Worm (Caenorhabditis elegans): ENCODE measurements around the gene din-1.

Gene din-1

DNA sequence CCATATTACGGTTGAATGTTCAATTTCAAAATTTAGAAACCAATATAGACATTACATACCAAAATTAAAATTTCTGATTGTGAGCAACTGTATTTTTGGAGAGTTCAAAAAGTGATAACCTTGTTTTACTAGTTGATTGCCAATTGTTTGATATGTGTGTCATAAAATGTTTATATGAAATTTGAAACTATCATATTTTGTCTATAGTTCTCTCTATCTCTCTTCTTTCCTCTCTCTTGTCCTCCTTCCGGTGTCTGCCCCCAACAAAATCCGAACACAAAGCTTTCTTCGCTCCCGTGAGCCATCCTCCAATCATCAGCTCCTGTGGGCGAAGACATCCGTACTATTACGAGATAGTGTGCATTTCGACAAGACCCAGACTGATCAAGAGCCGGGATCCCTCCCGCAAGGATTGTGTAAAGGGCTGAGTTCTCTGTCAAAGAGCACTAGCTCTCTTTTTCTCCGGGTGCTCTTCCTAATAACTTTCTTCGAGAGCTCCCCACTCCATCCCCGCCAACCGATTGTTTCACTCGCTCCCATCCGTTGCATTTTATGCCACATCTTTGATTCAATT, 30.9 kb downstream of the din-1 start:
- peak; percentile 37 for TF ChIP-seq unc-120 (tag; optimal IDR thresholded peaks at IDR 0.05; ENCODE audit: poor library complexity, severe bottlenecking)
- TF ChIP-seq unc-62 (GFP tag; optimal IDR thresholded peaks at IDR 0.05): peak; percentile 4
- TF ChIP-seq cnd-1 (tag; optimal IDR thresholded peaks at IDR 0.05): no peak

DNA sequence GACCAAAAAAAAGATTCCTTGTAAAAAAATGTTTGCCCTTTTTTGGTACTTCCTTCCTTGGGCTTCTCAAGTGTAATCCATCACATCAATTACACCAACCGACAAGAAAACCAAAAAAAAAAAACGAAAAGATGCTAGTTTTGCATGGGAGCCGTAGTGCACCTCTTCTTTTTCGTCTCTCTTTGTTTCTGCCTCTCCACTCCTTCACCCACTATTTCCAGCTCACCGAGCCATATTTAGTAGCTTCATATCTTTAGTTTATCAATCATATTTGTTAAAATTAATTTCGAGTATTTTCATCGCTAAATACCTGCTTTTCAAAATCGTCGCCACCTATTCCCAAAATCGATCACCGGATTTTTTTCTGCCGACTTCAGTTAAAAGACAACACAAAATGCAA, 32.7 kb downstream of the din-1 start, which contains the start of gene F07A11.4:
F07A11.4 (plus strand) TSS at position 301 of the 400 bp plus-strand sequence.
- no peak for TF ChIP-seq ceh-39 (tag; optimal IDR thresholded peaks at IDR 0.05)
- TF ChIP-seq unc-120 (tag; optimal IDR thresholded peaks at IDR 0.05; ENCODE audit: poor library complexity, severe bottlenecking): peak; percentile 12

DNA sequence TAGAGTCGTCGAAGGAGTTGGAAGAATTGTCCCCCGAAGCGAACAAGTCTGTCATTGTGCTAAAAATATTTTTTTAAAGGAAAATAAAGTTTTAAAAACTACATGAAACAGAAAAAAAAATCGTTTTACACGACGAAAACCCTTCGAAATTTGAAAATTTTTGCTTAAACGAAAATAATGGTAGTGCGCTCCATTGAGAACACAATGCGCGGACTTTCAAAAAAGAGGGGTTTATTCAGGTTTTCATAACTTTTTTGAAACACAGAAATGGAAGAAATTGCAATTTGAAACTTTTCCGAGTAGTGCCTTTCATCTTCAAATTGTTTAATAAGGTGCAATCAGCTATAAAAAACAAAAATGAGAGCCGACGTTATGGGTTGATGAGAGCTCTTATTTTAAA, 33.7 kb downstream of the din-1 start, which contains the start of gene npp-5:
npp-5 (minus strand) TSS at position 59 of the 400 bp plus-strand sequence.
- TF ChIP-seq unc-39 (tag; optimal IDR thresholded peaks at IDR 0.05) (no peak), unc-62 (GFP tag; optimal IDR thresholded peaks at IDR 0.05) (no peak), sptf-1 (tag; optimal IDR thresholded peaks at IDR 0.05) (no peak), M03D4.4 (tag; optimal IDR thresholded peaks at IDR 0.05) (no peak), flh-1 (GFP tag; optimal IDR thresholded peaks at IDR 0.05) (no peak), lin-13 (tag; optimal IDR thresholded peaks at IDR 0.05) (no peak), ham-2 (GFP tag; optimal IDR thresholded peaks at IDR 0.05) (no peak), lsy-2 (tag; optimal IDR thresholded peaks at IDR 0.05) (peak; percentile 27), blmp-1 (tag; optimal IDR thresholded peaks at IDR 0.05) (no peak)

DNA sequence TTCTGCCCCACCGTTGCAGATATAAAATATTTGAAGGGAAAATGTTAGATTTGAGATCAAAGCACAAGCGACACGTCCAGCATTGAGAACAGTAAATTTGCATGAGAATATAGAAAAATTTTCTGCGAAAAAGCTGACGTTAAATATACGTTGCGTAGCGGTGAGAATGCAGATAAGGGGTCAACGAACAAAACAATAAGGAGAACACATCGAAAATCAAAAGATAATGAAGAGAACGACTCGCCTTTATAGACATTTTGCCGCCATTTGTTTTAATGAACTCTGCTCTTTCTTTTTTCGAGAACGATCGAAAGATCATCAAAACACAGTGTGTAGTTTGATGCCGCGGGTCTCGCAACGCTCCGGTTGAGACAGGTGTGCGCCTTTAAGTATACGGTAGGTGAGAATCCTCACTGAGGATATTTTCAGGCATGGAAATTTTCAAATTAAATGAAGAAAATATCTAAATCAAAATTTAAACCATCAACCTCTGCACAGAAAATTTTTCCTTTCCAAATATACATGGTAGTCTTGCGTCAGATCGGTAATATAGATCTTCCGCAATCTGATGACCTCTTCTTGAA, 37.2 kb downstream of the din-1 start:
- TF ChIP-seq drap-1 (GFP tag; optimal IDR thresholded peaks at IDR 0.05): no peak
- no peak for TF ChIP-seq snpc-4 (tag; optimal IDR thresholded peaks at IDR 0.05)
- no peak for TF ChIP-seq lsy-2 (tag; optimal IDR thresholded peaks at IDR 0.05)
- no peak for TF ChIP-seq unc-39 (tag; optimal IDR thresholded peaks at IDR 0.05)
- TF ChIP-seq mls-2 (tag; optimal IDR thresholded peaks at IDR 0.05): no peak
- TF ChIP-seq ceh-39 (tag; optimal IDR thresholded peaks at IDR 0.05): no peak
- no peak for TF ChIP-seq lin-32 (GFP tag; optimal IDR thresholded peaks at IDR 0.05)
- no peak for TF ChIP-seq elt-1 (tag; optimal IDR thresholded peaks at IDR 0.05; ENCODE audit: borderline replicate concordance, insufficient read depth)

DNA sequence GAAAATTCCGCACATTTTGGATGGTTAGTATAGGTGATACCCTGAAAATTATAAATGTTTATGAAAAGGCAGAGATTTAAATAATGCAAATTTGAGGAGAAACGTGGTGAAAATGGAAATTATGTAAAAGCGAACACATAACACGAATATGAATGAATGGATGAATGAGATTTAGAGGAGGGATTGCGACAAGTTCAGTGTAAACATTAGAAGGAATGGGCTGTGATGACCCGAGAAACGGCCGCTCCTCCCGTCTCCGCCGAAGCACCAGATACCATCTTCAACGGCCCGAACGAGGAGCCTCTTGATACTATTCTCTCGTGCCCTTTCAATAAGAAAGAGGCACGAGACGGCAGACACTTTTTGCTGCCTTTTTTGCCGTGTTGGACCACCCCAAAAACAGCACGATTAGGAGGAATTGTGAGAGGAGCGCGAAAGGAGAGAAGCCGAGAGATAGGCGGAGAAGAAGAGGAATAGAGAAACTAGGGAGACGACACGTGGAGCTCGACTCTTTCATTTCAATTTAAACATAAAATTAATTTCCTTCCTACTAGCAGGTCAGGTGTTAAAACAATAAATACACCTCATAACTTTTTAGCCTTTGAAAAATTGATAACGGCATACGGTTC, 37.9 kb downstream of the din-1 start, which contains the start of gene gfat-1:
gfat-1 (minus strand) TSS at position 51 of the 629 bp plus-strand sequence.
- no peak for TF ChIP-seq blmp-1 (tag; optimal IDR thresholded peaks at IDR 0.05)
- TF ChIP-seq elt-1 (tag; optimal IDR thresholded peaks at IDR 0.05; ENCODE audit: borderline replicate concordance, insufficient read depth): peak; percentile 26
- TF ChIP-seq unc-120 (tag; optimal IDR thresholded peaks at IDR 0.05; ENCODE audit: poor library complexity, severe bottlenecking): peak; percentile 78
- TF ChIP-seq unc-39 (tag; optimal IDR thresholded peaks at IDR 0.05): no peak

DNA sequence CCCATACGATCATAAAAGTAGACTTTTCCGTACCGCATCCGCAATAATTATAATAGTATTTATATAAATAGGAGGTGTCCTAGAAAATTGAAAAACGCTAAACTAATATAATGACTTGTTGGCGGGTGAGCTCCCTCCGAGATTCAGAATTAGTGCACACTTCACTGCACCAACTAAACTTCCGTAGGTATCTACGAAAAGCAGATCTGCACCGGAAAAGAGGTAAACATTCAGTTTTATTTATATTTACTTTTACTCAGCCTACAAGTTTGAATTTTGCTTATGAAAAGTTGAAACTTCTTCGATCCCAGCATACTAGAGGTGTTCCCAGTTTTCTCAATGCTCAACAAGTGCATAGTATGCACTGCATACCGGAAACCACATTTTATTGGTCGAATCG, 41.4 kb downstream of the din-1 start, which contains the start of gene F07A11.1:
F07A11.1 (minus strand) TSS at position 101 of the 400 bp plus-strand sequence.
- TF ChIP-seq zip-8 (tag; optimal IDR thresholded peaks at IDR 0.05): no peak
- TF ChIP-seq unc-62 (GFP tag; optimal IDR thresholded peaks at IDR 0.05): no peak
- TF ChIP-seq snpc-4 (tag; optimal IDR thresholded peaks at IDR 0.05): no peak

DNA sequence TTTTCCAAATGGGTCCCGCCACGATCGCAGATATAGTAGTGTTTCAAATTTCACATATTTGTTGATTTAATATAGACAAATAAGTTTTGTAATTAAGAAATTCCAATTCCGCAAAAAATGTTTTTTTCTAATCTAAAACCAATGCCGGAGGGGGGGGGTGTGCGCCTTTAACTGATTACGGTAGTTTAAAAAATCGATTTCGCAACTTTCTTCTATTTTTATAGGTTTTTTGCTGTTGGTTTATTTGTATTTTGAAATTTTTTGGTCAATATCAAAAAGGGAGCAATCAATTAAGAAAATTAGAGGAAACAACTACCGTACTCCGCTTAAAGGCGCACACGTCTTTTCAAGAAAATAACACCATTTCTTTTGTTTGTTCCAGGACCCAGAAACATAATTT, 41.9 kb downstream of the din-1 start:
- TF ChIP-seq lin-13 (tag; optimal IDR thresholded peaks at IDR 0.05): no peak
- no peak for TF ChIP-seq unc-62 (GFP tag; optimal IDR thresholded peaks at IDR 0.05)

DNA sequence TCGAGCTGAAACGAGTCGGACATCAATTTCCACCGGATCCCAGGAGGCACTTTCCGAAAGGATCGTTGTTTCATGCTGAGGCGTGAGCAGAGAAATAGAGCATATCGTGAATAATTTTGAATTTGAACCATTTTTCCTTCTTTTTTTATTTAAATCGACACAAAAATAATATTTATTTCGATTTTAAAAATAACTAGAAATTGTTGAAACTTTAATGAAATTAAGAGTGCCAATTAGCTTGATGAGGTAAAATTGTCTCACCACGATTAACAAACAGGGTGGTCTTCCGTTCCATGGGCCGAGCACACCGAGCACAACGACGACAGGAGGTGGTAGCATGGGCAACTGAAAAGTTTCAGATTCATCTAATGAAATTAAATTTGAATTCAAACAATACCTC, 45.1 kb downstream of the din-1 start:
- TF ChIP-seq elt-3 (tag; optimal IDR thresholded peaks at IDR 0.05) (no peak), drap-1 (GFP tag; optimal IDR thresholded peaks at IDR 0.05) (no peak), unc-62 (GFP tag; optimal IDR thresholded peaks at IDR 0.05) (no peak), hlh-1 (tag; optimal IDR thresholded peaks at IDR 0.05) (no peak), blmp-1 (tag; optimal IDR thresholded peaks at IDR 0.05) (no peak), mab-5 (tag; optimal IDR thresholded peaks at IDR 0.05) (no peak), pha-4 (tag; optimal IDR thresholded peaks at IDR 0.05) (no peak), nhr-237 (tag; optimal IDR thresholded peaks at IDR 0.05) (no peak), ztf-11 (tag; optimal IDR thresholded peaks at IDR 0.05) (no peak), ham-2 (GFP tag; optimal IDR thresholded peaks at IDR 0.05) (no peak), mls-2 (tag; optimal IDR thresholded peaks at IDR 0.05) (no peak), unc-120 (tag; optimal IDR thresholded peaks at IDR 0.05; ENCODE audit: poor library complexity, severe bottlenecking) (no peak), ceh-39 (tag; optimal IDR thresholded peaks at IDR 0.05) (no peak), bed-3 (GFP tag; optimal IDR thresholded peaks at IDR 0.05) (no peak), nhr-12 (tag; optimal IDR thresholded peaks at IDR 0.05) (no peak)

Measured in whole organism, mixed stage, embryonic.